Worm (Caenorhabditis elegans): ENCODE measurements around the gene F38A5.8.

DNA sequence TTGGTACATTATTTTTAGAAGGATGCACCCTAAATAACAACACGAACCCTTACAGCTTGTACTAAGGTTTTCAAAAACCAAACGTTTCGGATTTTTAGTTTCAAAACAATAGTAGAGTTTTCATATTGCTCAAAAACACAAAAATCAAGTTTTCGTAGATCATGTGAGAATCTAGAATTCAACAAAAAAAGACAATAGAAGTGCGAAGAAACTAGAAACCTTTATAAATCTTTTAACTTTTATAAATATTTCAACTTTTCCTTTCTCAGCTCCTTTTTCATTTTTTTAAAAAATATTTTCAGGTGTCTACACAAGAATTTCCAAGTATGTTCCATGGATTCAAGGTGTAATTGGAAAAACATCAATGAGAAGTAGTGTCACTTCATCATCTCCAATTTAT is 39.1 kb upstream of the F38A5.8 start, which contains the start of gene best-9:
- TF ChIP-seq him-1 (tag; optimal IDR thresholded peaks at IDR 0.05) (no peak), W03F9.2 (tag; optimal IDR thresholded peaks at IDR 0.05) (no peak), dao-5 (tag; optimal IDR thresholded peaks at IDR 0.05) (no peak)

Measured in whole organism, L4/young adult.